Worm (Caenorhabditis elegans): ENCODE data around the gene col-42.

ce11 chrV:18622462-18622861, 15.8 kb upstream of the col-42 start, which contains the start of gene Y69H2.1:
- TF ChIP-seq ama-1 (optimal IDR thresholded peaks at IDR 0.05): no peak
- TF ChIP-seq nhr-10 (tag; optimal IDR thresholded peaks at IDR 0.05): no peak
- no peak for TF ChIP-seq cey-2 (tag; optimal IDR thresholded peaks at IDR 0.05; ENCODE audit: borderline replicate concordance, insufficient read depth)
- TF ChIP-seq zfp-2 (tag; optimal IDR thresholded peaks at IDR 0.05): no peak
- no peak for TF ChIP-seq ZK546.5 (tag; optimal IDR thresholded peaks at IDR 0.05)
- TF ChIP-seq F37D6.2 (tag; optimal IDR thresholded peaks at IDR 0.05): no peak
- TF ChIP-seq nhr-76 (tag; optimal IDR thresholded peaks at IDR 0.05): no peak
- TF ChIP-seq duxl-1 (tag; optimal IDR thresholded peaks at IDR 0.05; ENCODE audit: poor library complexity): no peak
- TF ChIP-seq unc-39 (tag; optimal IDR thresholded peaks at IDR 0.05): no peak
